Worm (Caenorhabditis elegans): ENCODE data around the gene T11F9.7.

Gene T11F9.7

ce11 chrV:11516141-11516591 is 40.4 kb downstream of the T11F9.7 start, which contains the start of gene sdz-8 (continued):
- no peak for TF ChIP-seq ceh-91 (GFP tag; IDR thresholded peaks at IDR 0.05)
- TF ChIP-seq ekl-4 (GFP tag; IDR thresholded peaks at IDR 0.05), result no peak
- no peak for TF ChIP-seq dox-1 (GFP tag; IDR thresholded peaks at IDR 0.05)
- TF ChIP-seq B0035.1 (tag; optimal IDR thresholded peaks at IDR 0.05), result no peak

- TF ChIP-seq lsl-1 (GFP tag; optimal IDR thresholded peaks at IDR 0.05) (no peak), hlh-26 (GFP tag; conservative IDR thresholded peaks at IDR 0.05) (no peak), athp-1 (tag; optimal IDR thresholded peaks at IDR 0.05) (no peak), ceh-27 (GFP tag; optimal IDR thresholded peaks at IDR 0.05) (no peak), nhr-27 (tag; optimal IDR thresholded peaks at IDR 0.05) (no peak), chd-7 (tag; optimal IDR thresholded peaks at IDR 0.05) (no peak), Y56A3A.18 (GFP tag; IDR thresholded peaks at IDR 0.05) (no peak), rcor-1 (GFP tag; IDR thresholded peaks at IDR 0.05) (no peak), nhr-179 (tag; optimal IDR thresholded peaks at IDR 0.05) (no peak), F33H1.4 (GFP tag; IDR thresholded peaks at IDR 0.05) (no peak), gei-17 (GFP tag; optimal IDR thresholded peaks at IDR 0.05) (no peak), aptf-2 (GFP tag; conservative IDR thresholded peaks at IDR 0.05) (no peak), atf-7 (tag; optimal IDR thresholded peaks at IDR 0.05) (no peak), C06A6.2 (GFP tag; conservative IDR thresholded peaks at IDR 0.05) (no peak), tlf-1 (GFP tag; optimal IDR thresholded peaks at IDR 0.05) (no peak)
Measured at ce11 chrV:11517789-11518188, 42.1 kb downstream of the T11F9.7 start, which contains the start of gene C55A6.4. Gene C55A6.4, minus strand, starts transcription at chrV:11517889.

ce11 chrV:11520215-11520614 is 44.5 kb downstream of the T11F9.7 start, which contains the start of the genes C55A6.11 and C55A6.7:
Gene C55A6.11, plus strand, starts transcription at chrV:11520515.
Gene C55A6.7, minus strand, starts transcription at chrV:11520530.
- TF ChIP-seq madf-10 (tag; optimal IDR thresholded peaks at IDR 0.05) (no peak), ztf-3 (GFP tag; optimal IDR thresholded peaks at IDR 0.05) (no peak), ztf-26 (tag; optimal IDR thresholded peaks at IDR 0.05) (no peak), mxl-1 (tag; optimal IDR thresholded peaks at IDR 0.05) (no peak), unc-62 (GFP tag; optimal IDR thresholded peaks at IDR 0.05) (no peak), snpc-1.1 (tag; optimal IDR thresholded peaks at IDR 0.05; ENCODE audit: insufficient read depth) (no peak), ztf-18 (tag; optimal IDR thresholded peaks at IDR 0.05) (no peak), zim-3 (tag; optimal IDR thresholded peaks at IDR 0.05) (no peak), egl-44 (GFP tag; IDR thresholded peaks at IDR 0.05) (no peak), aptf-2 (GFP tag; conservative IDR thresholded peaks at IDR 0.05) (no peak), rec-8 (tag; optimal IDR thresholded peaks at IDR 0.05) (no peak), K12H6.12 (tag; optimal IDR thresholded peaks at IDR 0.05) (no peak), ceh-79 (tag; optimal IDR thresholded peaks at IDR 0.05) (no peak), lin-35 (GFP tag; optimal IDR thresholded peaks at IDR 0.05) (no peak), Y79H2A.3 (GFP tag; conservative IDR thresholded peaks at IDR 0.05) (no peak), egl-18 (GFP tag; IDR thresholded peaks at IDR 0.05) (no peak), tbx-9 (tag; optimal IDR thresholded peaks at IDR 0.05; ENCODE audit: borderline replicate concordance) (no peak)

ce11 chrV:11521448-11521847 is 45.7 kb downstream of the T11F9.7 start, which contains the start of gene pafo-1:
Gene pafo-1, plus strand, starts transcription at chrV:11521703.
- TF ChIP-seq B0336.3 (GFP tag; IDR thresholded peaks at IDR 0.05), result peak; percentile 92
- TF ChIP-seq madf-3 (GFP tag; IDR thresholded peaks at IDR 0.05), result peak; percentile 76; the same call in 1 of the 2 replicates
- TF ChIP-seq Y95B8A.8 (GFP tag; IDR thresholded peaks at IDR 0.05), result peak; percentile 82
- TF ChIP-seq nhr-80 (tag; optimal IDR thresholded peaks at IDR 0.05), result peak; percentile 27
- TF ChIP-seq bed-1 (GFP tag; IDR thresholded peaks at IDR 0.05), result no peak
- peak; percentile 61 for TF ChIP-seq madf-8 (GFP tag; conservative IDR thresholded peaks at IDR 0.05)
- peak; percentile 88 for TF ChIP-seq ZK185.1 (tag; optimal IDR thresholded peaks at IDR 0.05; ENCODE audit: poor library complexity, severe bottlenecking)
- TF ChIP-seq dox-1 (GFP tag; IDR thresholded peaks at IDR 0.05), result peak; percentile 95
- TF ChIP-seq F52B5.7 (tag; optimal IDR thresholded peaks at IDR 0.05), result no peak
- TF ChIP-seq F10E7.11 (tag; optimal IDR thresholded peaks at IDR 0.05), result peak; percentile 10
- peak; percentile 72 for TF ChIP-seq hmg-20 (GFP tag; IDR thresholded peaks at IDR 0.05)
- peak; percentile 62; the same call in 1 of the 2 replicates for TF ChIP-seq attf-3 (GFP tag; conservative IDR thresholded peaks at IDR 0.05)
- TF ChIP-seq ceh-27 (GFP tag; optimal IDR thresholded peaks at IDR 0.05), result peak; percentile 71
- TF ChIP-seq Y79H2A.3 (GFP tag; conservative IDR thresholded peaks at IDR 0.05), result no peak
